Worm (Caenorhabditis elegans): ENCODE results near the gene bli-1.

DNA sequence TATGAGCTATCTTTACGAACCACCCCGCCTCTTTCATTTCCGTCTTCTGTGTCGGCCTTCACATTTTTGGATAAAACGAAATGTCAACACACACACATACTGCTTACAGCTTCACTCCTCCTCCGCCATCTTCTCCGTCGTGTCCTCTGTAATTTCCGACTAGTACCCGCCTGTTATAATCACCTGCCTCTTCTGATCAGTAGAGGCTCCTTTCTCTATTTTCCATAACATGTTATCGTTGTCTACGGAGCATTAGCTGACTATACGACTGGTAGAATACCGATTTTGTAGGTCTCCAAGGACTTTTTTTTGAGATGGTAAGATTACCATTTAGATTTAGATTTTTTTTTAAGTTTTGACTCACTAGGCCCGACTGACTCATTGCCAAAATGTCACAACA, 23.8 kb upstream of the bli-1 start:
- TF ChIP-seq elt-1 (tag; optimal IDR thresholded peaks at IDR 0.05) (no peak), nhr-237 (tag; optimal IDR thresholded peaks at IDR 0.05) (no peak), sma-3 (GFP tag; optimal IDR thresholded peaks at IDR 0.05) (no peak), ama-1 (optimal IDR thresholded peaks at IDR 0.05) (no peak)
